Worm (Caenorhabditis elegans): ENCODE measurements around the gene aman-2.

ce11 chrV:11975233-11975632 is 42.2 kb upstream of the aman-2 start, which contains the start of gene cpr-1:
- TF ChIP-seq zag-1 (tag; optimal IDR thresholded peaks at IDR 0.05) (no peak), ceh-90 (tag; optimal IDR thresholded peaks at IDR 0.05) (no peak)

Data from whole organism, L1 larva.